Fruit fly (Drosophila melanogaster) whole organism, prepupa: ENCODE data around the gene FER.

Source experiments
- Blimp-1 ChIP-seq: fragments of 200-800 bp; sonication (Bioruptor generic); optimal IDR thresholded peaks from 3 replicates; lab custom pipeline; 2017; ENCODE audit warnings: missing biosample characterization, missing genetic modification characterization, mild to moderate bottlenecking, moderate library complexity, missing genetic modification reagents
- CG10631 ChIP-seq: fragments of 200-800 bp; sonication (Bioruptor generic); optimal IDR thresholded peaks from 2 replicates; lab custom pipeline; 2016; ENCODE audit warnings: missing biosample characterization, missing genetic modification characterization
- CG11762 ChIP-seq: fragments of 200-800 bp; sonication (Bioruptor generic); optimal IDR thresholded peaks from 3 replicates; lab custom pipeline; 2016; ENCODE audit warnings: missing biosample characterization, missing genetic modification characterization; ENCODE audit not compliant: insufficient read depth
- CG15336 ChIP-seq: fragments of 200-800 bp; sonication (Bioruptor generic); IDR thresholded peaks from 2 replicates; pipeline ENCODE4 v1.3.6; 2022; ENCODE audit warnings: missing biosample characterization, missing genetic modification characterization
- CG16779 ChIP-seq: fragments of 200-800 bp; sonication (Bioruptor generic); optimal IDR thresholded peaks from 3 replicates; lab custom pipeline; 2017; ENCODE audit warnings: missing biosample characterization, mild to moderate bottlenecking, missing genetic modification characterization
- CG3032 ChIP-seq: fragments of 200-800 bp; optimal IDR thresholded peaks from 2 replicates; lab custom pipeline; 2019; ENCODE audit warnings: missing biosample characterization, mild to moderate bottlenecking, missing genetic modification characterization, moderate library complexity
- CG31627 ChIP-seq: fragments of 200-800 bp; sonication (Bioruptor generic); optimal IDR thresholded peaks from 3 replicates; lab custom pipeline; 2016; ENCODE audit warnings: missing biosample characterization, missing genetic modification characterization
- CG34406 ChIP-seq: fragments of 200-800 bp; sonication (Bioruptor generic); optimal IDR thresholded peaks from 3 replicates; lab custom pipeline; 2016; ENCODE audit warnings: missing biosample characterization, missing genetic modification characterization
- CG3919 ChIP-seq: fragments of 200-800 bp; sonication (Bioruptor generic); optimal IDR thresholded peaks from 3 replicates; lab custom pipeline; 2016; ENCODE audit warnings: missing biosample characterization, missing genetic modification characterization
- CG4318 ChIP-seq: fragments of 200-800 bp; sonication (Bioruptor generic); optimal IDR thresholded peaks from 3 replicates; lab custom pipeline; 2017; ENCODE audit warnings: missing biosample characterization, mild to moderate bottlenecking, missing genetic modification characterization
- CG6163 ChIP-seq: fragments of 200-800 bp; sonication (Bioruptor generic); IDR thresholded peaks from 3 replicates; pipeline ENCODE4 v1.3.6; 2022; ENCODE audit warnings: missing biosample characterization, missing genetic modification characterization
- CG6276 ChIP-seq: fragments of 200-800 bp; sonication (Bioruptor generic); optimal IDR thresholded peaks from 2 replicates; lab custom pipeline; 2017; ENCODE audit warnings: missing biosample characterization, mild to moderate bottlenecking, missing genetic modification characterization
- CG6792 ChIP-seq: fragments of 200-800 bp; sonication (Bioruptor generic); optimal IDR thresholded peaks from 3 replicates; lab custom pipeline; 2016; ENCODE audit warnings: missing biosample characterization, missing genetic modification characterization
- CG6808 ChIP-seq: fragments of 200-800 bp; sonication (Bioruptor generic); optimal IDR thresholded peaks from 3 replicates; lab custom pipeline; 2017; ENCODE audit warnings: missing biosample characterization, missing genetic modification characterization, mild to moderate bottlenecking, moderate library complexity, missing genetic modification reagents
- CG6854 ChIP-seq: fragments of 200-800 bp; sonication (Bioruptor generic); optimal IDR thresholded peaks from 2 replicates; lab custom pipeline; 2017; ENCODE audit warnings: missing biosample characterization, mild to moderate bottlenecking, missing genetic modification characterization
- CG8319 ChIP-seq: fragments of 200-800 bp; sonication (Bioruptor generic); optimal IDR thresholded peaks from 3 replicates; lab custom pipeline; 2016; ENCODE audit warnings: missing biosample characterization, missing genetic modification characterization
- Eip75B ChIP-seq: fragments of 200-800 bp; sonication (Bioruptor generic); optimal IDR thresholded peaks from 3 replicates; lab custom pipeline; 2016; ENCODE audit warnings: missing biosample characterization, missing genetic modification characterization
- Eip78C ChIP-seq: fragments of 200-800 bp; sonication (Bioruptor generic); peaks from one replicate; lab custom pipeline; 2016; ENCODE audit warnings: missing biosample characterization, missing genetic modification characterization
- Ets21C ChIP-seq: fragments of 200-800 bp; sonication (Bioruptor generic); optimal IDR thresholded peaks from 3 replicates; lab custom pipeline; 2016; ENCODE audit warnings: missing biosample characterization, missing genetic modification characterization
- Ets96B ChIP-seq: fragments of 200-800 bp; optimal IDR thresholded peaks from 2 replicates; lab custom pipeline; 2019; ENCODE audit warnings: missing biosample characterization, mild to moderate bottlenecking, missing genetic modification characterization, moderate library complexity
- Gug ChIP-seq: fragments of 200-800 bp; sonication (Bioruptor generic); IDR thresholded peaks from 2 replicates; pipeline ENCODE4 v1.3.6; 2022; ENCODE audit warnings: missing biosample characterization, missing genetic modification characterization
- Hr39 ChIP-seq: fragments of 200-800 bp; sonication (Bioruptor generic); optimal IDR thresholded peaks from 2 replicates; lab custom pipeline; 2016; ENCODE audit warnings: missing biosample characterization, missing genetic modification characterization
- OdsH ChIP-seq: fragments of 200-800 bp; sonication (Bioruptor generic); optimal IDR thresholded peaks from 3 replicates; lab custom pipeline; 2016; ENCODE audit warnings: missing biosample characterization, missing genetic modification characterization
- Sox102F ChIP-seq: fragments of 200-800 bp; sonication (Bioruptor generic); optimal IDR thresholded peaks from 2 replicates; lab custom pipeline; 2016; ENCODE audit warnings: missing biosample characterization, mild to moderate bottlenecking, missing genetic modification characterization
- achi ChIP-seq: fragments of 200-800 bp; sonication (Bioruptor generic); optimal IDR thresholded peaks from 3 replicates; lab custom pipeline; 2016; ENCODE audit warnings: missing biosample characterization, missing genetic modification characterization
- dsx ChIP-seq: fragments of 200-800 bp; optimal IDR thresholded peaks from 3 replicates; lab custom pipeline; 2019; ENCODE audit warnings: missing biosample characterization, mild to moderate bottlenecking, missing genetic modification characterization, moderate library complexity; ENCODE audit not compliant: poor library complexity, severe bottlenecking
- eg ChIP-seq: fragments of 200-800 bp; sonication (Bioruptor generic); IDR thresholded peaks from 3 replicates; pipeline ENCODE4 v1.3.6; 2022; ENCODE audit warnings: missing biosample characterization, missing genetic modification characterization
- fd59A ChIP-seq: fragments of 200-800 bp; sonication (Bioruptor generic); optimal IDR thresholded peaks from 2 replicates; lab custom pipeline; 2017; ENCODE audit warnings: missing biosample characterization, mild to moderate bottlenecking, missing genetic modification characterization, missing genetic modification reagents
- fkh ChIP-seq: fragments of 200-800 bp; sonication (Bioruptor generic); optimal IDR thresholded peaks from 3 replicates; lab custom pipeline; 2017; ENCODE audit warnings: missing biosample characterization, mild to moderate bottlenecking, missing genetic modification characterization, moderate library complexity
- lz ChIP-seq: fragments of 200-800 bp; sonication (Bioruptor generic); optimal IDR thresholded peaks from 3 replicates; lab custom pipeline; 2016; ENCODE audit warnings: missing biosample characterization, missing genetic modification characterization
- pdm3 ChIP-seq: fragments of 200-800 bp; sonication (Bioruptor generic); optimal IDR thresholded peaks from 3 replicates; lab custom pipeline; 2016; ENCODE audit warnings: missing biosample characterization, missing genetic modification characterization
- salr ChIP-seq, 2 experiments: fragments of 200-800 bp; sonication (Bioruptor generic); optimal IDR thresholded peaks; 3 replicates each; lab custom pipeline; 2016 to 2018; ENCODE audit warnings: missing biosample characterization in 2 of 2, missing genetic modification characterization in 2 of 2, mild to moderate bottlenecking in 1 of 2
- spab ChIP-seq: fragments of 200-800 bp; sonication (Bioruptor generic); optimal IDR thresholded peaks from 2 replicates; lab custom pipeline; 2017; ENCODE audit warnings: missing biosample characterization, mild to moderate bottlenecking, missing genetic modification characterization, missing genetic modification reagents
- ss ChIP-seq, 2 experiments: fragments of 200-800 bp; sonication (Bioruptor generic); optimal IDR thresholded peaks; 2 replicates in 1 of 2; 3 replicates in 1 of 2; lab custom pipeline; 2017 to 2018; ENCODE audit warnings: mild to moderate bottlenecking in 2 of 2, missing biosample characterization in 2 of 2, missing genetic modification characterization in 2 of 2, moderate library complexity in 1 of 2
- svp ChIP-seq: fragments of 200-800 bp; sonication (Bioruptor generic); peaks from one replicate; lab custom pipeline; 2016; ENCODE audit warnings: missing biosample characterization, missing genetic modification characterization
- topi ChIP-seq: fragments of 200-800 bp; sonication (Bioruptor generic); optimal IDR thresholded peaks from 3 replicates; lab custom pipeline; 2016; ENCODE audit warnings: missing biosample characterization, missing genetic modification characterization

Gene FER

dm6 chr3R:9331861-9332260, 62.5 kb downstream of the FER start, which contains the start of gene CG16749:
TSS of gene CG16749 (minus strand) at chr3R:9331885.
- no peak for TF ChIP-seq CG8319 (GFP tag; lab: Kevin White, UChicago)
- TF ChIP-seq Hr39 (GFP tag; lab: Kevin White, UChicago) = no peak
- TF ChIP-seq OdsH (GFP tag; lab: Kevin White, UChicago) = no peak
- TF ChIP-seq ss (GFP tag; optimal IDR thresholded peaks at IDR 0.05; lab: Kevin White, UChicago) = no peak
- TF ChIP-seq Sox102F = no peak
- no peak for TF ChIP-seq CG31627 (GFP tag; lab: Kevin White, UChicago)
- TF ChIP-seq dsx (GFP tag; lab: Kevin White, UChicago) = no peak
- no peak for TF ChIP-seq CG6276
- TF ChIP-seq fd59A = no peak
- no peak for TF ChIP-seq CG10631 (GFP tag; lab: Kevin White, UChicago)
- no peak for TF ChIP-seq CG6163
- no peak for TF ChIP-seq CG34406 (GFP tag; lab: Kevin White, UChicago)
- TF ChIP-seq Ets96B (tag; lab: Kevin White, UChicago) = no peak
- TF ChIP-seq topi (GFP tag; lab: Kevin White, UChicago) = no peak
- TF ChIP-seq CG6808 (GFP tag; lab: Kevin White, UChicago) = no peak
- no peak for TF ChIP-seq svp (GFP tag; lab: Kevin White, UChicago)

- TF ChIP-seq salr (GFP tag; optimal IDR thresholded peaks at IDR 0.05; lab: Kevin White, UChicago) (no peak), CG6854 (GFP tag; lab: Kevin White, UChicago) (no peak), Gug (GFP tag; lab: Robert Waterston, UW) (no peak), Hr39 (GFP tag; lab: Kevin White, UChicago) (no peak), Eip75B (GFP tag; lab: Kevin White, UChicago) (no peak), CG16779 (tag; lab: Kevin White, UChicago) (no peak), CG10631 (GFP tag; lab: Kevin White, UChicago) (no peak), pdm3 (GFP tag; lab: Kevin White, UChicago) (no peak), Blimp-1 (GFP tag; lab: Kevin White, UChicago) (no peak), dsx (GFP tag; lab: Kevin White, UChicago) (no peak)
Measured at dm6 chr3R:9330231-9330630, 64.1 kb downstream of the FER start, which contains the start of gene CG12951. TSS of gene CG12951 (minus strand) at chr3R:9330331.

dm6 chr3R:9328812-9329211, 65.5 kb downstream of the FER start:
- no peak for TF ChIP-seq CG15336 (GFP tag; lab: Robert Waterston, UW)
- TF ChIP-seq lz = no peak
- no peak for TF ChIP-seq Blimp-1 (GFP tag; lab: Kevin White, UChicago)
- TF ChIP-seq fd59A = no peak
- no peak for TF ChIP-seq fkh
- no peak for TF ChIP-seq CG6792 (GFP tag; lab: Kevin White, UChicago)
- no peak for TF ChIP-seq Ets21C (GFP tag; lab: Kevin White, UChicago)
- TF ChIP-seq CG4318 (GFP tag; lab: Kevin White, UChicago) = no peak
- no peak for TF ChIP-seq pdm3 (GFP tag; lab: Kevin White, UChicago)
- no peak for TF ChIP-seq eg (GFP tag; lab: Robert Waterston, UW)
- TF ChIP-seq CG16779 (tag; lab: Kevin White, UChicago) = no peak
- no peak for TF ChIP-seq CG8319 (GFP tag; lab: Kevin White, UChicago)
- TF ChIP-seq achi (GFP tag; lab: Kevin White, UChicago) = no peak
- TF ChIP-seq CG3919 (GFP tag; lab: Kevin White, UChicago) = no peak
- TF ChIP-seq CG11762 (GFP tag; lab: Kevin White, UChicago) = no peak
- TF ChIP-seq CG6808 (GFP tag; lab: Kevin White, UChicago) = no peak
- TF ChIP-seq spab (GFP tag; lab: Kevin White, UChicago) = no peak
- no peak for TF ChIP-seq CG6854 (GFP tag; lab: Kevin White, UChicago)
- TF ChIP-seq Eip78C = no peak
- TF ChIP-seq CG3032 (tag; lab: Kevin White, UChicago) = no peak
